Worm (Caenorhabditis elegans) whole organism, L1 larva: ENCODE results near the gene C24D10.4.

Experiments used
- C04F5.9 ChIP-seq: sonication (generic microtip); optimal IDR thresholded peaks from 2 replicates; lab custom pipeline; 2016; ENCODE audit warnings: missing genetic modification characterization, missing compliant biosample characterization
- alr-1 ChIP-seq: fragments of 200-800 bp; sonication (Bioruptor generic); optimal IDR thresholded peaks from 2 replicates; lab custom pipeline; 2018; ENCODE audit warnings: borderline replicate concordance, mild to moderate bottlenecking, missing genetic modification characterization, missing compliant biosample characterization
- ama-1 ChIP-seq: fragments of 150-350 bp; optimal IDR thresholded peaks from 2 replicates; lab custom pipeline; 2014
- blmp-1 ChIP-seq: fragments of 150-350 bp; optimal IDR thresholded peaks from 2 replicates; lab custom pipeline; 2014; ENCODE audit warnings: missing biosample characterization, missing genetic modification characterization
- ceh-63 ChIP-seq: fragments of 200-800 bp; sonication (Bioruptor generic); optimal IDR thresholded peaks from 2 replicates; lab custom pipeline; 2018; ENCODE audit warnings: mild to moderate bottlenecking, missing genetic modification characterization, missing compliant biosample characterization
- ceh-8 ChIP-seq: fragments of 200-800 bp; sonication (Bioruptor generic); optimal IDR thresholded peaks from 2 replicates; lab custom pipeline; 2018; ENCODE audit warnings: mild to moderate bottlenecking, missing genetic modification characterization, moderate library complexity, missing compliant biosample characterization
- ceh-82 ChIP-seq, 3 experiments: fragments of 150-350 bp in 1 of 3; sonication (generic microtip) in 2 of 3; optimal IDR thresholded peaks; 2 replicates each; lab custom pipeline; 2014 to 2017; ENCODE audit warnings: missing biosample characterization in 3 of 3, missing genetic modification characterization in 3 of 3
- ceh-90 ChIP-seq: sonication (generic microtip); optimal IDR thresholded peaks from 2 replicates; lab custom pipeline; 2016; ENCODE audit warnings: missing genetic modification characterization, missing compliant biosample characterization
- dpl-1 ChIP-seq, 3 experiments: fragments of 150-350 bp in 2 of 3; sonication (generic microtip) in 1 of 3; optimal IDR thresholded peaks; 2 replicates each; lab custom pipeline; 2014 to 2017; ENCODE audit warnings: missing biosample characterization in 3 of 3, missing genetic modification characterization in 3 of 3, missing genetic modification reagents in 3 of 3
- dsc-1 ChIP-seq: sonication (generic microtip); optimal IDR thresholded peaks from 2 replicates; lab custom pipeline; 2016; ENCODE audit warnings: mild to moderate bottlenecking, missing genetic modification characterization, missing compliant biosample characterization
- efl-1 ChIP-seq, 4 experiments: fragments of 150-350 bp; optimal IDR thresholded peaks in 3 of 4; peaks in 1 of 4; 1 replicate in 1 of 4; 2 replicates in 3 of 4; lab custom pipeline; 2014; ENCODE audit warnings: missing biosample characterization in 2 of 4, missing genetic modification characterization in 2 of 4, missing genetic modification reagents in 2 of 4
- egl-27 ChIP-seq, 2 experiments: fragments of 150-350 bp in 1 of 2; sonication (generic microtip); optimal IDR thresholded peaks; 3 replicates each; lab custom pipeline; 2017 to 2018; ENCODE audit warnings: missing biosample characterization in 2 of 2, missing genetic modification characterization in 2 of 2, missing genetic modification reagents in 2 of 2
- elt-2 ChIP-seq: sonication (generic microtip); optimal IDR thresholded peaks from 2 replicates; lab custom pipeline; 2016; ENCODE audit warnings: missing genetic modification characterization, mild to moderate bottlenecking, inconsistent platforms, missing compliant biosample characterization, missing genetic modification reagents
- fkh-10 ChIP-seq: sonication (generic microtip); optimal IDR thresholded peaks from 2 replicates; lab custom pipeline; 2017; ENCODE audit warnings: missing biosample characterization, missing genetic modification reagents, missing genetic modification characterization
- fkh-4 ChIP-seq: sonication (generic microtip); optimal IDR thresholded peaks from 2 replicates; lab custom pipeline; 2016; ENCODE audit warnings: missing compliant biosample characterization, missing genetic modification characterization, borderline replicate concordance
- fos-1 ChIP-seq: fragments of 150-350 bp; optimal IDR thresholded peaks from 2 replicates; lab custom pipeline; 2014; ENCODE audit warnings: missing biosample characterization, missing genetic modification characterization
- hpl-2 ChIP-seq: fragments of 150-350 bp; optimal IDR thresholded peaks from 2 replicates; lab custom pipeline; 2014; ENCODE audit warnings: missing biosample characterization, missing genetic modification reagents, missing genetic modification characterization
- irx-1 ChIP-seq: sonication (generic microtip); optimal IDR thresholded peaks from 2 replicates; lab custom pipeline; 2016; ENCODE audit warnings: missing genetic modification characterization, missing compliant biosample characterization
- isw-1 ChIP-seq: fragments of 200-800 bp; sonication (Bioruptor generic); IDR thresholded peaks from 2 replicates; pipeline ENCODE4 v1.3.6; 2022; ENCODE audit warnings: missing genetic modification characterization, missing compliant biosample characterization
- lin-13 ChIP-seq: fragments of 150-350 bp; optimal IDR thresholded peaks from 2 replicates; lab custom pipeline; 2014; ENCODE audit warnings: missing biosample characterization, missing genetic modification reagents, missing genetic modification characterization
- lin-14 ChIP-seq: fragments of 200-800 bp; sonication (Bioruptor generic); optimal IDR thresholded peaks from 2 replicates; lab custom pipeline; 2018; ENCODE audit warnings: mild to moderate bottlenecking, missing genetic modification characterization, moderate library complexity, missing compliant biosample characterization
- lir-3 ChIP-seq: sonication (generic microtip); optimal IDR thresholded peaks from 2 replicates; lab custom pipeline; 2016; ENCODE audit warnings: mild to moderate bottlenecking, missing genetic modification characterization, moderate library complexity, missing compliant biosample characterization; ENCODE audit not compliant: poor library complexity
- lsy-2 ChIP-seq, 2 experiments: fragments of 150-350 bp; optimal IDR thresholded peaks; 2 replicates each; lab custom pipeline; 2014; ENCODE audit warnings: missing biosample characterization in 2 of 2, missing genetic modification characterization in 2 of 2
- mab-9 ChIP-seq: fragments of 200-800 bp; sonication (Bioruptor generic); IDR thresholded peaks from 2 replicates; pipeline ENCODE4 v1.3.6; 2022; ENCODE audit warnings: missing genetic modification reagents, missing genetic modification characterization, missing compliant biosample characterization
- mdl-1 ChIP-seq, 2 experiments: fragments of 150-350 bp; optimal IDR thresholded peaks; 2 replicates each; lab custom pipeline; 2014 to 2017; ENCODE audit warnings: missing biosample characterization in 2 of 2, missing genetic modification characterization in 2 of 2, inconsistent platforms in 1 of 2
- mef-2 ChIP-seq: fragments of 150-350 bp; optimal IDR thresholded peaks from 2 replicates; lab custom pipeline; 2014; ENCODE audit warnings: missing biosample characterization, missing genetic modification characterization
- nhr-19 ChIP-seq: fragments of 200-800 bp; sonication (Bioruptor generic); conservative IDR thresholded peaks from 2 replicates; pipeline ENCODE4 v1.3.6; 2022; ENCODE audit warnings: missing genetic modification characterization, missing compliant biosample characterization
- nhr-237 ChIP-seq: fragments of 150-350 bp; optimal IDR thresholded peaks from 2 replicates; lab custom pipeline; 2014; ENCODE audit warnings: missing biosample characterization, missing genetic modification characterization
- nhr-47 ChIP-seq: sonication (generic microtip); optimal IDR thresholded peaks from 2 replicates; lab custom pipeline; 2016; ENCODE audit warnings: mild to moderate bottlenecking, missing genetic modification characterization, moderate library complexity, missing compliant biosample characterization
- nhr-84 ChIP-seq: sonication (generic microtip); optimal IDR thresholded peaks from 2 replicates; lab custom pipeline; 2017; ENCODE audit warnings: missing biosample characterization, missing genetic modification characterization
- nhr-85 ChIP-seq: sonication (generic microtip); peaks from one replicate; lab custom pipeline; 2016; ENCODE audit warnings: missing genetic modification characterization, inconsistent platforms, missing compliant biosample characterization
- nhr-90 ChIP-seq: sonication (generic microtip); optimal IDR thresholded peaks from 2 replicates; lab custom pipeline; 2016; ENCODE audit warnings: mild to moderate bottlenecking, missing genetic modification characterization, missing compliant biosample characterization; ENCODE audit not compliant: poor library complexity
- rnt-1 ChIP-seq: sonication (generic microtip); optimal IDR thresholded peaks from 2 replicates; lab custom pipeline; 2016; ENCODE audit warnings: mild to moderate bottlenecking, missing genetic modification characterization, moderate library complexity, missing compliant biosample characterization
- skn-1 ChIP-seq: fragments of 150-350 bp; optimal IDR thresholded peaks from 2 replicates; lab custom pipeline; 2014; ENCODE audit warnings: missing biosample characterization, missing genetic modification characterization
- snpc-4 ChIP-seq: fragments of 150-350 bp; optimal IDR thresholded peaks from 2 replicates; lab custom pipeline; 2014; ENCODE audit warnings: missing biosample characterization, missing genetic modification characterization
- snu-23 ChIP-seq: sonication (generic microtip); optimal IDR thresholded peaks from 2 replicates; lab custom pipeline; 2016; ENCODE audit warnings: missing genetic modification characterization, missing compliant biosample characterization
- sup-37 ChIP-seq: fragments of 200-800 bp; sonication (Bioruptor generic); optimal IDR thresholded peaks from 2 replicates; lab custom pipeline; 2018; ENCODE audit warnings: mild to moderate bottlenecking, missing genetic modification characterization, missing compliant biosample characterization
- tbx-2 ChIP-seq: sonication (generic microtip); optimal IDR thresholded peaks from 2 replicates; lab custom pipeline; 2016; ENCODE audit warnings: missing genetic modification characterization, missing compliant biosample characterization
- unc-30 ChIP-seq: sonication (generic microtip); optimal IDR thresholded peaks from 2 replicates; lab custom pipeline; 2017; ENCODE audit warnings: missing biosample characterization, missing genetic modification characterization
- unc-62 ChIP-seq: fragments of 150-350 bp; optimal IDR thresholded peaks from 2 replicates; lab custom pipeline; 2014; ENCODE audit warnings: missing biosample characterization, missing genetic modification reagents, missing genetic modification characterization
- unc-98 ChIP-seq: fragments of 200-800 bp; sonication (Bioruptor generic); IDR thresholded peaks from 2 replicates; pipeline ENCODE4 v1.3.6; 2022; ENCODE audit warnings: missing genetic modification characterization, missing compliant biosample characterization
- zip-4 ChIP-seq: fragments of 200-800 bp; sonication (Bioruptor generic); optimal IDR thresholded peaks from 2 replicates; lab custom pipeline; 2018; ENCODE audit warnings: mild to moderate bottlenecking, missing genetic modification characterization, moderate library complexity, missing compliant biosample characterization
- ztf-11 ChIP-seq, 2 experiments: sonication (generic microtip); optimal IDR thresholded peaks; 2 replicates each; lab custom pipeline; 2016 to 2017; ENCODE audit warnings: missing genetic modification characterization in 2 of 2, missing biosample characterization in 1 of 2, missing compliant biosample characterization in 1 of 2
- ztf-4 ChIP-seq: fragments of 150-350 bp; optimal IDR thresholded peaks from 2 replicates; lab custom pipeline; 2014; ENCODE audit warnings: missing biosample characterization, missing genetic modification characterization

The C24D10.4 gene

DNA sequence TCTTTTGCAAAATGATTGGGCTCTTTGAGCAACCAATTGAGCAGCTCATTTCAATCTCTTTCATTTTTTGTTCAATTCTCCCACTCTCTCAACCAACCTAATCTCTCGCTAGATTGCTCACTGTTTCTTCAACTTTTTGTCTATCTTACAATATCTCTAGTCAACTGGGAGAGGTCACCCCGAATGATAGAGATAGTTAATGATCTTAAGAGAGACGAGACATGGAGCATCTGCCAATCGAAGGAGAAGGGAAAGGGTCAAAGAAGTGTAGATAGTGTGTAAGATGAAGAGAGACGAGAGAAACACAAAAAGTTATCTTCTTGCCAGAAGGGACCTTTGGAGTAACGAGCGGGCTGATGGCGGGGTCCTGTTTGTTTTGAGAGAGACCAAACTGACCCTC lies 9.0 kb downstream of the C24D10.4 start (continued):
- TF ChIP-seq fkh-4 (tag; lab: Kevin White, UChicago) (peak; percentile 37), lin-14 (GFP tag; lab: Kevin White, UChicago) (peak; percentile 60), lsy-2 (tag; optimal IDR thresholded peaks at IDR 0.05; lab: Kevin White, UChicago) (peak; percentile 44 to 50), tbx-2 (tag; lab: Kevin White, UChicago) (peak; percentile 7)

DNA sequence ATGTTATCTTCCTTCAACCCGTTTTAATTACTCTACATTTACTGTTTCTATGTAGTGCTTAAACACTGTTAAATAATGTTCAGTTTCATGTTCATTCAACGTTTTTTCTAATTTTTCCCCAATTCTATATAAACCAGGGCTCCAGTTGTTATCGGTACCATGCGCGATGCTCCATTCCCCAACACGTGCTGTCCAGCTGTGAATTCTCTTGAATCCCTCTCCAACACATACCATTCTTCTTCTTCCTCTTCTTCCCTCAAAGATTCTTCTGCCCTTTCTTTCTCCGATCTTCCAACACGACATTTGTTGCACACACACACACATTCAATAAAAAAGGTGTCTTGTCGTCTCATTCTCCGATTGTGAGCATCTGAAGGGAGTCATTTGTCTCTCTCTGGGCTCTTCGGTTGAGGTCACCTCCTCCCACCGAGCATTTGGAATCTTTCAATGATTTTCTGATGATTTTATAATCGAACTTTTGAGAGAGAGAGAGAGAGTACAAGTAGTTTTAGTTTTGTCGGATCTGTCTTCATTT lies 11.7 kb downstream of the C24D10.4 start:
- TF ChIP-seq nhr-84 (tag; lab: Kevin White, UChicago) (no peak), alr-1 (no peak), elt-2 (tag; lab: Kevin White, UChicago) (no peak), lin-13 (GFP tag; lab: Kevin White, UChicago) (no peak), hpl-2 (no peak), snu-23 (GFP tag; lab: Kevin White, UChicago) (peak; percentile 22), ceh-82 (tag; optimal IDR thresholded peaks at IDR 0.05; lab: Kevin White, UChicago) (no peak), rnt-1 (tag; lab: Kevin White, UChicago) (peak; percentile 30), fos-1 (tag; lab: Kevin White, UChicago) (no peak), dsc-1 (tag; lab: Kevin White, UChicago) (peak; percentile 63), nhr-90 (no peak), blmp-1 (tag; lab: Kevin White, UChicago) (no peak), ceh-90 (tag; lab: Kevin White, UChicago) (no peak), lir-3 (tag; lab: Kevin White, UChicago) (no peak), efl-1 (optimal IDR thresholded peaks at IDR 0.05; lab: Kevin White, UChicago) (no peak), efl-1 (GFP tag; optimal IDR thresholded peaks at IDR 0.05 in 1 of 2; lab: Kevin White, UChicago) (peak in 1 of 2 experiments; percentile 79), mef-2 (tag; lab: Kevin White, UChicago) (no peak)
- TF ChIP-seq, all 84 proteins: peak for 4

ce11 chrIV:5173032-5173431 lies 12.7 kb downstream of the C24D10.4 start, which contains the start of gene lam-1:
lam-1 (plus strand) TSS chrIV:5173332.
- TF ChIP-seq blmp-1 (tag; lab: Kevin White, UChicago) (no peak), ceh-63 (GFP tag; lab: Kevin White, UChicago) (no peak), unc-98 (GFP tag; lab: Robert Waterston, UW) (no peak), nhr-85 (tag; lab: Kevin White, UChicago) (no peak), ztf-4 (no peak)
- TF ChIP-seq, all 84 proteins: peak for 0

- peak; percentile 52 to 77 for TF ChIP-seq ztf-11 (tag; optimal IDR thresholded peaks at IDR 0.05; lab: Kevin White, UChicago)
- TF ChIP-seq skn-1, result peak; percentile 85
- TF ChIP-seq egl-27 (tag; optimal IDR thresholded peaks at IDR 0.05; lab: Kevin White, UChicago), result peak in 1 of 2 experiments; percentile 43
- TF ChIP-seq nhr-237 (tag; lab: Kevin White, UChicago), result peak; percentile 51
- TF ChIP-seq unc-98 (GFP tag; lab: Robert Waterston, UW), result peak; percentile 17; the same call in 1 of the 2 replicates
- TF ChIP-seq fkh-4 (tag; lab: Kevin White, UChicago), result peak; percentile 80
- peak; percentile 82 for TF ChIP-seq elt-2 (tag; lab: Kevin White, UChicago)
- TF ChIP-seq lir-3 (tag; lab: Kevin White, UChicago), result peak; percentile 84
- TF ChIP-seq irx-1 (tag; lab: Kevin White, UChicago), result peak; percentile 93
- TF ChIP-seq ceh-8, result peak; percentile 95
- peak; percentile 98 for TF ChIP-seq snu-23 (GFP tag; lab: Kevin White, UChicago)
- TF ChIP-seq lin-13 (GFP tag; lab: Kevin White, UChicago), result peak; percentile 90
- peak; percentile 96 for TF ChIP-seq nhr-19
- TF ChIP-seq mab-9, result peak; percentile 88
- TF ChIP-seq fkh-10, result peak; percentile 67
- peak; percentile 83 for TF ChIP-seq fos-1 (tag; lab: Kevin White, UChicago)
- TF ChIP-seq unc-62, result peak; percentile 58
- TF ChIP-seq dpl-1 (GFP tag; optimal IDR thresholded peaks at IDR 0.05; lab: Kevin White, UChicago), result peak; percentile 99
- peak; percentile 86 for TF ChIP-seq zip-4 (GFP tag; lab: Kevin White, UChicago)
- TF ChIP-seq mdl-1 (tag; optimal IDR thresholded peaks at IDR 0.05; lab: Kevin White, UChicago), result peak in 1 of 2 experiments; percentile 82
- peak; percentile 93 for TF ChIP-seq isw-1 (GFP tag; lab: Robert Waterston, UW)
- TF ChIP-seq blmp-1 (tag; lab: Kevin White, UChicago), result peak; percentile 100
- peak; percentile 92 for TF ChIP-seq sup-37
- peak; percentile 90 for TF ChIP-seq snpc-4 (tag; lab: Kevin White, UChicago)
- TF ChIP-seq C04F5.9 (tag; lab: Kevin White, UChicago), result peak; percentile 85
- TF ChIP-seq ama-1, result no peak
- peak; percentile 98 for TF ChIP-seq nhr-47 (tag; lab: Kevin White, UChicago)
- no peak for TF ChIP-seq unc-30 (tag; lab: Kevin White, UChicago)
These were observed 23.4 kb downstream of the C24D10.4 start, which contains the start of gene W03F8.4 for ce11 chrIV:5183755-5184166. W03F8.4 (plus strand) TSS chrIV:5184123.
